Fruit fly (Drosophila melanogaster): ENCODE data around the gene CG42264.

Gene CG42264

dm6 chrX:5746864-5747861, 29.3 kb downstream of the CG42264 start, which contains the start of the genes IntS6 and Rtel1 (continued):
- TF ChIP-seq tio (GFP tag; optimal IDR thresholded peaks at IDR 0.05) (peak; percentile 89), HmgZ (tag; optimal IDR thresholded peaks at IDR 0.05) (peak; percentile 92), zf30C (GFP tag; optimal IDR thresholded peaks at IDR 0.05) (no peak), ems (GFP tag; optimal IDR thresholded peaks at IDR 0.05) (peak; percentile 90), grn (GFP tag; optimal IDR thresholded peaks at IDR 0.05) (peak; percentile 77), unpg (GFP tag; optimal IDR thresholded peaks at IDR 0.05) (peak; percentile 93), CG14667 (GFP tag; IDR thresholded peaks at IDR 0.05) (peak; percentile 82), btn (GFP tag; optimal IDR thresholded peaks at IDR 0.05) (peak; percentile 76), pho (GFP tag; optimal IDR thresholded peaks at IDR 0.05) (peak; percentile 89), MESR4 (GFP tag; optimal IDR thresholded peaks at IDR 0.05) (peak; percentile 40), sc (optimal IDR thresholded peaks at IDR 0.05) (no peak), sc (GFP tag; optimal IDR thresholded peaks at IDR 0.05) (peak; percentile 74), ewg (GFP tag; optimal IDR thresholded peaks at IDR 0.05) (peak; percentile 70), Sry-δ (GFP tag; optimal IDR thresholded peaks at IDR 0.05) (peak; percentile 65), CG17829 (tag; optimal IDR thresholded peaks at IDR 0.05) (peak; percentile 85), CG3281 (GFP tag; optimal IDR thresholded peaks at IDR 0.05) (peak; percentile 91), gem (tag; optimal IDR thresholded peaks at IDR 0.05) (peak; percentile 93), CG18599 (GFP tag; optimal IDR thresholded peaks at IDR 0.05) (peak; percentile 90), Doc3 (GFP tag; IDR thresholded peaks at IDR 0.05; ENCODE audit: partially characterized antibody) (no peak), wor (GFP tag; IDR thresholded peaks at IDR 0.05) (peak; percentile 85), CG5953 (GFP tag; IDR thresholded peaks at IDR 0.05) (no peak), gsb-n (tag; optimal IDR thresholded peaks at IDR 0.05) (peak; percentile 76), fd64A (GFP tag; optimal IDR thresholded peaks at IDR 0.05) (peak; percentile 46), Oli (tag; optimal IDR thresholded peaks at IDR 0.05) (peak; percentile 89), Xrp1 (GFP tag; IDR thresholded peaks at IDR 0.05) (peak; percentile 91), Med (GFP tag) (peak; percentile 98), CG10959 (GFP tag; IDR thresholded peaks at IDR 0.05) (peak; percentile 61), jumu (GFP tag; optimal IDR thresholded peaks at IDR 0.05) (peak; percentile 93), dmrt11E (tag; optimal IDR thresholded peaks at IDR 0.05) (peak; percentile 81), CG30431 (GFP tag; optimal IDR thresholded peaks at IDR 0.05) (peak; percentile 87), fd3F (GFP tag; optimal IDR thresholded peaks at IDR 0.05) (peak; percentile 87), C15 (GFP tag; IDR thresholded peaks at IDR 0.05) (peak; percentile 82; the same call in 2 of the 3 replicates), psq (GFP tag; optimal IDR thresholded peaks at IDR 0.05) (peak; percentile 54), hbn (GFP tag; IDR thresholded peaks at IDR 0.05; ENCODE audit: partially characterized antibody) (no peak), pnt (GFP tag; optimal IDR thresholded peaks at IDR 0.05) (peak; percentile 92), ap (GFP tag; IDR thresholded peaks at IDR 0.05) (peak; percentile 72), Sox102F (GFP tag; optimal IDR thresholded peaks at IDR 0.05) (peak; percentile 84), CG4328 (GFP tag; optimal IDR thresholded peaks at IDR 0.05) (peak; percentile 88), D19B (GFP tag; optimal IDR thresholded peaks at IDR 0.05) (peak; percentile 71), CG2202 (tag; optimal IDR thresholded peaks at IDR 0.05) (peak; percentile 56), Adf1 (GFP tag; IDR thresholded peaks at IDR 0.05) (peak; percentile 73), CG7928 (GFP tag; optimal IDR thresholded peaks at IDR 0.05) (peak; percentile 35), Stat92E (GFP tag; optimal IDR thresholded peaks at IDR 0.05) (peak in 1 of 3 experiments; percentile 38), ind (GFP tag; optimal IDR thresholded peaks at IDR 0.05) (peak; percentile 95), prd (optimal IDR thresholded peaks at IDR 0.05) (no peak), prd (GFP tag; IDR thresholded peaks at IDR 0.05) (peak; percentile 92), toy (GFP tag; IDR thresholded peaks at IDR 0.05) (peak; percentile 58; the same call in 1 of the 2 replicates), BtbVII (GFP tag; optimal IDR thresholded peaks at IDR 0.05) (peak; percentile 77)
